Worm (Caenorhabditis elegans): ENCODE measurements around the gene ZC116.1.

Gene ZC116.1

ce11 chrV:12608857-12609256 lies 769 bp upstream of the ZC116.1 start, which contains the start of gene ZC116.5:
Gene ZC116.5 (minus strand): TSS chrV:12608957.
- no peak for TF ChIP-seq mml-1 (tag; optimal IDR thresholded peaks at IDR 0.05)
- no peak for TF ChIP-seq elt-1 (tag; optimal IDR thresholded peaks at IDR 0.05)
- no peak for TF ChIP-seq ceh-16 (tag; optimal IDR thresholded peaks at IDR 0.05)
- TF ChIP-seq pha-4 (tag; optimal IDR thresholded peaks at IDR 0.05) = no peak
- no peak for TF ChIP-seq daf-12 (tag; optimal IDR thresholded peaks at IDR 0.05)
- TF ChIP-seq snpc-4 (tag; optimal IDR thresholded peaks at IDR 0.05) = no peak
- no peak for TF ChIP-seq nhr-67 (tag; optimal IDR thresholded peaks at IDR 0.05)
- no peak for TF ChIP-seq ztf-4 (tag; optimal IDR thresholded peaks at IDR 0.05)
- TF ChIP-seq nfya-1 (tag; optimal IDR thresholded peaks at IDR 0.05; ENCODE audit: insufficient read depth) = no peak

ce11 chrV:12611029-12611428 lies 1.4 kb downstream of the ZC116.1 start, which contains the start of gene cubn-1:
Gene cubn-1 (plus strand): TSS chrV:12611329.
- TF ChIP-seq sea-2 (GFP tag; optimal IDR thresholded peaks at IDR 0.05) (no peak), pqm-1 (tag; optimal IDR thresholded peaks at IDR 0.05) (no peak), mml-1 (tag; optimal IDR thresholded peaks at IDR 0.05) (no peak), ama-1 (optimal IDR thresholded peaks at IDR 0.05) (no peak), nhr-77 (tag; optimal IDR thresholded peaks at IDR 0.05) (no peak), nhr-43 (tag; optimal IDR thresholded peaks at IDR 0.05; ENCODE audit: poor library complexity, severe bottlenecking) (no peak), ceh-9 (tag; optimal IDR thresholded peaks at IDR 0.05) (no peak), nhr-23 (tag; optimal IDR thresholded peaks at IDR 0.05) (no peak), mdl-1 (tag; optimal IDR thresholded peaks at IDR 0.05) (no peak), unc-39 (tag; optimal IDR thresholded peaks at IDR 0.05) (no peak), hmg-11 (tag; optimal IDR thresholded peaks at IDR 0.05) (no peak), ceh-82 (tag; optimal IDR thresholded peaks at IDR 0.05) (no peak), lin-39 (tag; optimal IDR thresholded peaks at IDR 0.05) (no peak)

- TF ChIP-seq mml-1 (tag; optimal IDR thresholded peaks at IDR 0.05) (no peak), mdl-1 (tag; optimal IDR thresholded peaks at IDR 0.05) (no peak), ZK546.5 (tag; optimal IDR thresholded peaks at IDR 0.05) (no peak), fkh-10 (GFP tag; optimal IDR thresholded peaks at IDR 0.05) (no peak), unc-62 (GFP tag; optimal IDR thresholded peaks at IDR 0.05) (no peak), ama-1 (optimal IDR thresholded peaks at IDR 0.05) (no peak), nhr-25 (tag; optimal IDR thresholded peaks at IDR 0.05) (no peak), daf-12 (tag; optimal IDR thresholded peaks at IDR 0.05) (no peak), ceh-82 (tag; optimal IDR thresholded peaks at IDR 0.05) (no peak), jun-1 (tag; optimal IDR thresholded peaks at IDR 0.05) (no peak)
Observed at ce11 chrV:12612118-12612517, 2.5 kb downstream of the ZC116.1 start, which contains the start of gene cyc-2.2. Gene cyc-2.2 (minus strand): TSS chrV:12612218.

ce11 chrV:12624371-12624770 lies 14.7 kb downstream of the ZC116.1 start, which contains the start of gene F56H9.9:
Gene F56H9.9 (minus strand): TSS chrV:12624471.
- TF ChIP-seq hmg-11 (tag; optimal IDR thresholded peaks at IDR 0.05) = no peak
- TF ChIP-seq elt-3 (tag; optimal IDR thresholded peaks at IDR 0.05) = no peak

DNA sequence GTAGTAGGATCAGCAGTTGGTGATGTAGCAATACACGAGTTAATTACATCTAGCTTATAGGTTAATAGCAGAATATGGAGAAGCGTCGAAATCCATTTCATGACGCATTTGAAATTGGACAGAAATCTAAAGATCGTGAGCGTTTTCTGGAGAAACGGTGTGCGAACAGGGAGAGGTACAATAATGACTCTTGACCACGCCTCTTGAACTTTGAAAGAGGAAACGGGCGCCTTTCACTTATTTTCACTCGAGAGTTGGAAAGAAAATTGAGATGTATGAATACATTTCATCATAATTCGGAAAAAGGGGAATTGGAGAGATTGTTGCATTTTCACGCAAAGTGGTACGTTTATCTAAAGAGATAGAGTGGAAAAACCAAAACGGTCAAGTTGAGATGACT lies 20.1 kb downstream of the ZC116.1 start, which contains the start of gene F56H9.6:
F56H9.6 (minus strand) TSS at position 101 of the 400 bp plus-strand sequence.
- no peak for TF ChIP-seq unc-39 (tag; optimal IDR thresholded peaks at IDR 0.05)
- no peak for TF ChIP-seq ceh-9 (tag; optimal IDR thresholded peaks at IDR 0.05)
- TF ChIP-seq eor-1 (tag; optimal IDR thresholded peaks at IDR 0.05) = no peak
- no peak for TF ChIP-seq egl-27 (tag; optimal IDR thresholded peaks at IDR 0.05)
- TF ChIP-seq hmg-11 (tag; optimal IDR thresholded peaks at IDR 0.05) = no peak
- no peak for TF ChIP-seq nhr-28 (tag; optimal IDR thresholded peaks at IDR 0.05)
- no peak for TF ChIP-seq ztf-11 (tag; optimal IDR thresholded peaks at IDR 0.05)
- TF ChIP-seq nhr-25 (tag; optimal IDR thresholded peaks at IDR 0.05) = no peak
- no peak for TF ChIP-seq lsy-12 (tag; optimal IDR thresholded peaks at IDR 0.05)
- no peak for TF ChIP-seq nhr-12 (tag; optimal IDR thresholded peaks at IDR 0.05)
- no peak for TF ChIP-seq lin-39 (tag; optimal IDR thresholded peaks at IDR 0.05)
- no peak for TF ChIP-seq snpc-4 (tag; optimal IDR thresholded peaks at IDR 0.05)
- TF ChIP-seq nhr-11 (tag; optimal IDR thresholded peaks at IDR 0.05) = no peak
- TF ChIP-seq sea-2 (GFP tag; optimal IDR thresholded peaks at IDR 0.05) = no peak
- no peak for TF ChIP-seq fkh-10 (GFP tag; optimal IDR thresholded peaks at IDR 0.05)
- TF ChIP-seq nhr-67 (tag; optimal IDR thresholded peaks at IDR 0.05) = no peak
- no peak for TF ChIP-seq ceh-16 (tag; optimal IDR thresholded peaks at IDR 0.05)
- TF ChIP-seq zag-1 (tag; optimal IDR thresholded peaks at IDR 0.05) = no peak
- TF ChIP-seq nhr-23 (tag; optimal IDR thresholded peaks at IDR 0.05) = no peak
- TF ChIP-seq nfya-1 (tag; optimal IDR thresholded peaks at IDR 0.05; ENCODE audit: insufficient read depth) = no peak
